Fruit fly (Drosophila melanogaster) whole organism, embryonic: Measurements from ENCODE around the gene AANATL7.

ENCODE experiments used
- Blimp-1 ChIP-seq: fragments of 200-800 bp; sonication (Bioruptor generic); optimal IDR thresholded peaks from 3 replicates; lab custom pipeline; 2018; ENCODE audit warnings: missing biosample characterization, missing genetic modification characterization, mild to moderate bottlenecking, moderate library complexity, missing genetic modification reagents
- C15 ChIP-seq: fragments of 200-800 bp; sonication (Bioruptor generic); IDR thresholded peaks from 3 replicates; pipeline ENCODE4 v1.3.6; 2022; ENCODE audit warnings: missing biosample characterization, missing genetic modification characterization
- CG10462 ChIP-seq: fragments of 200-800 bp; sonication (Bioruptor generic); optimal IDR thresholded peaks from 2 replicates; lab custom pipeline; 2016; ENCODE audit warnings: missing biosample characterization, missing genetic modification characterization
- CG12236 ChIP-seq: fragments of 200-800 bp; sonication (Bioruptor generic); optimal IDR thresholded peaks from 2 replicates; lab custom pipeline; 2016; ENCODE audit warnings: missing biosample characterization, missing genetic modification characterization
- CG12391 ChIP-seq: fragments of 200-800 bp; sonication (Bioruptor generic); optimal IDR thresholded peaks from 3 replicates; lab custom pipeline; 2018; ENCODE audit warnings: missing biosample characterization, mild to moderate bottlenecking, missing genetic modification characterization, moderate library complexity
- CG12744 ChIP-seq: fragments of 200-800 bp; sonication (Bioruptor generic); optimal IDR thresholded peaks from 2 replicates; lab custom pipeline; 2016; ENCODE audit warnings: missing biosample characterization, missing genetic modification characterization
- CG12942 ChIP-seq: fragments of 200-800 bp; sonication (Bioruptor generic); optimal IDR thresholded peaks from 3 replicates; lab custom pipeline; 2016; ENCODE audit warnings: missing biosample characterization, missing genetic modification characterization
- CG13624 ChIP-seq: fragments of 200-800 bp; sonication (Bioruptor generic); optimal IDR thresholded peaks from 2 replicates; lab custom pipeline; 2016; ENCODE audit warnings: missing biosample characterization, missing genetic modification characterization
- CG14860 ChIP-seq: fragments of 200-800 bp; sonication (Bioruptor generic); IDR thresholded peaks from 3 replicates; pipeline ENCODE4 v1.3.6; 2022; ENCODE audit warnings: missing biosample characterization, missing genetic modification characterization; ENCODE audit not compliant: partially characterized antibody
- CG15601 ChIP-seq: fragments of 200-800 bp; sonication (Bioruptor generic); optimal IDR thresholded peaks from 3 replicates; lab custom pipeline; 2019; ENCODE audit warnings: missing biosample characterization, mild to moderate bottlenecking, missing genetic modification characterization, moderate library complexity
- CG17186 ChIP-seq: fragments of 200-800 bp; sonication (Bioruptor generic); optimal IDR thresholded peaks from 3 replicates; lab custom pipeline; 2017; ENCODE audit warnings: missing biosample characterization, missing genetic modification reagents, missing genetic modification characterization
- CG2889 ChIP-seq: fragments of 200-800 bp; sonication (Bioruptor generic); IDR thresholded peaks from 3 replicates; pipeline ENCODE4 v1.3.6; 2022; ENCODE audit warnings: missing biosample characterization, missing genetic modification characterization
- CG31441 ChIP-seq: fragments of 200-800 bp; sonication (Bioruptor generic); IDR thresholded peaks from 2 replicates; pipeline ENCODE4 v1.3.6; 2022; ENCODE audit warnings: missing biosample characterization, missing genetic modification characterization
- CG34224 ChIP-seq: fragments of 200-800 bp; sonication (Bioruptor generic); IDR thresholded peaks from 3 replicates; pipeline ENCODE4 v1.3.6; 2022; ENCODE audit warnings: missing biosample characterization, missing genetic modification characterization; ENCODE audit not compliant: partially characterized antibody
- CG4328 ChIP-seq: fragments of 200-800 bp; sonication (Bioruptor generic); optimal IDR thresholded peaks from 3 replicates; lab custom pipeline; 2017; ENCODE audit warnings: missing biosample characterization, missing genetic modification reagents, missing genetic modification characterization
- CG4707 ChIP-seq: fragments of 200-800 bp; sonication (Bioruptor generic); optimal IDR thresholded peaks from 2 replicates; lab custom pipeline; 2018; ENCODE audit warnings: missing biosample characterization, mild to moderate bottlenecking, missing genetic modification characterization, moderate library complexity
- CG5180 ChIP-seq: fragments of 200-800 bp; sonication (Bioruptor generic); optimal IDR thresholded peaks from 3 replicates; lab custom pipeline; 2017; ENCODE audit warnings: missing biosample characterization, missing genetic modification characterization, mild to moderate bottlenecking, moderate library complexity, missing genetic modification reagents
- CG8089 ChIP-seq: fragments of 200-800 bp; sonication (Bioruptor generic); optimal IDR thresholded peaks from 3 replicates; lab custom pipeline; 2016; ENCODE audit warnings: missing biosample characterization, missing genetic modification characterization
- CHES-1-like ChIP-seq: fragments of 200-800 bp; sonication (Bioruptor generic); optimal IDR thresholded peaks from 2 replicates; lab custom pipeline; 2016; ENCODE audit warnings: missing biosample characterization, missing genetic modification characterization
- Dfd ChIP-seq, 2 experiments: fragments of >200 bp; optimal IDR thresholded peaks; 2 replicates each; lab custom pipeline; 2017; ENCODE audit warnings: missing biosample characterization in 2 of 2, missing genetic modification characterization in 2 of 2
- Doc3 ChIP-seq: fragments of 200-800 bp; sonication (Bioruptor generic); IDR thresholded peaks from 3 replicates; pipeline ENCODE4 v1.3.6; 2022; ENCODE audit warnings: missing biosample characterization, missing genetic modification characterization; ENCODE audit not compliant: partially characterized antibody
- Fer3 ChIP-seq: fragments of 200-800 bp; sonication (Bioruptor generic); optimal IDR thresholded peaks from 2 replicates; lab custom pipeline; 2018; ENCODE audit warnings: missing biosample characterization, mild to moderate bottlenecking, missing genetic modification characterization, moderate library complexity
- HmgD ChIP-seq: fragments of 200-800 bp; sonication (Bioruptor generic); optimal IDR thresholded peaks from 3 replicates; lab custom pipeline; 2016; ENCODE audit warnings: missing biosample characterization, missing genetic modification characterization
- Jarid2 ChIP-seq: fragments of 200-800 bp; sonication (Bioruptor generic); optimal IDR thresholded peaks from 3 replicates; lab custom pipeline; 2017; ENCODE audit warnings: mild to moderate bottlenecking, missing biosample characterization, missing genetic modification reagents, missing genetic modification characterization
- Pdp1 ChIP-seq, 2 experiments: fragments of 200-800 bp; sonication (Bioruptor generic); optimal IDR thresholded peaks; 3 replicates each; lab custom pipeline; 2016; ENCODE audit warnings: missing biosample characterization in 2 of 2, missing genetic modification characterization in 2 of 2, mild to moderate bottlenecking in 1 of 2, moderate library complexity in 1 of 2
- Sox100B ChIP-seq: fragments of 200-800 bp; sonication (Bioruptor generic); optimal IDR thresholded peaks from 3 replicates; lab custom pipeline; 2018; ENCODE audit warnings: missing biosample characterization, mild to moderate bottlenecking, missing genetic modification characterization
- Sry-δ ChIP-seq: fragments of 200-800 bp; sonication (Bioruptor generic); optimal IDR thresholded peaks from 2 replicates; lab custom pipeline; 2016; ENCODE audit warnings: missing biosample characterization, missing genetic modification characterization
- Xbp1 ChIP-seq: fragments of 200-800 bp; sonication (Bioruptor generic); optimal IDR thresholded peaks from 3 replicates; lab custom pipeline; 2016; ENCODE audit warnings: missing biosample characterization, mild to moderate bottlenecking, missing genetic modification characterization
- YL-1 ChIP-seq: fragments of 200-800 bp; sonication (Bioruptor generic); optimal IDR thresholded peaks from 3 replicates; lab custom pipeline; 2017; ENCODE audit warnings: missing biosample characterization, mild to moderate bottlenecking, missing genetic modification characterization
- ara ChIP-seq: fragments of 200-800 bp; sonication (Bioruptor generic); IDR thresholded peaks from 2 replicates; pipeline ENCODE4 v1.3.6; 2022; ENCODE audit warnings: missing biosample characterization, missing genetic modification characterization
- ash1 ChIP-seq: fragments of 200-800 bp; sonication (Bioruptor generic); optimal IDR thresholded peaks from 2 replicates; lab custom pipeline; 2018; ENCODE audit warnings: missing biosample characterization, mild to moderate bottlenecking, missing genetic modification characterization
- chinmo ChIP-seq: fragments of 200-800 bp; sonication (Bioruptor generic); IDR thresholded peaks from 4 replicates; pipeline ENCODE4 v1.3.6; 2022; ENCODE audit warnings: missing biosample characterization, missing genetic modification characterization; ENCODE audit not compliant: partially characterized antibody
- dimm ChIP-seq: fragments of 200-800 bp; sonication (Bioruptor generic); IDR thresholded peaks from 2 replicates; pipeline ENCODE4 v1.3.6; 2022; ENCODE audit warnings: missing biosample characterization, missing genetic modification characterization
- dpn ChIP-seq, 2 experiments: fragments of 200-800 bp; sonication (Bioruptor generic); optimal IDR thresholded peaks; 3 replicates each; lab custom pipeline; 2016; ENCODE audit warnings: missing biosample characterization in 2 of 2, missing genetic modification characterization in 2 of 2
- eve ChIP-seq, 2 experiments: fragments of >200 bp; optimal IDR thresholded peaks; 2 replicates each; lab custom pipeline; 2017; ENCODE audit warnings: missing biosample characterization in 2 of 2, missing genetic modification characterization in 2 of 2
- exex ChIP-seq: fragments of 200-800 bp; sonication (Bioruptor generic); optimal IDR thresholded peaks from 4 replicates; lab custom pipeline; 2018; ENCODE audit warnings: missing biosample characterization, mild to moderate bottlenecking, missing genetic modification characterization, moderate library complexity
- ftz-f1 ChIP-seq: fragments of 200-800 bp; sonication (Bioruptor generic); optimal IDR thresholded peaks from 2 replicates; lab custom pipeline; 2016; ENCODE audit warnings: missing biosample characterization, missing genetic modification characterization
- kay ChIP-seq: fragments of 200-800 bp; sonication (Bioruptor generic); optimal IDR thresholded peaks from 2 replicates; lab custom pipeline; 2016; ENCODE audit warnings: missing biosample characterization, missing genetic modification characterization
- lbe ChIP-seq: fragments of 200-800 bp; sonication (Bioruptor generic); optimal IDR thresholded peaks from 2 replicates; lab custom pipeline; 2016; ENCODE audit warnings: missing biosample characterization, mild to moderate bottlenecking, missing genetic modification characterization
- lmd ChIP-seq: fragments of 200-800 bp; sonication (Bioruptor generic); IDR thresholded peaks from 2 replicates; pipeline ENCODE4 v1.3.6; 2022; ENCODE audit warnings: missing biosample characterization, missing genetic modification characterization
- nau ChIP-seq: fragments of 200-800 bp; sonication (Bioruptor generic); optimal IDR thresholded peaks from 3 replicates; lab custom pipeline; 2017; ENCODE audit warnings: missing biosample characterization, mild to moderate bottlenecking, missing genetic modification characterization, missing genetic modification reagents
- onecut ChIP-seq: fragments of 200-800 bp; sonication (Bioruptor generic); IDR thresholded peaks from 2 replicates; pipeline ENCODE4 v1.3.6; 2022; ENCODE audit warnings: missing biosample characterization, missing genetic modification characterization
- pfk ChIP-seq: fragments of 200-800 bp; sonication (Bioruptor generic); optimal IDR thresholded peaks from 2 replicates; lab custom pipeline; 2018; ENCODE audit warnings: missing biosample characterization, mild to moderate bottlenecking, missing genetic modification characterization, moderate library complexity
- rib ChIP-seq: fragments of 200-800 bp; sonication (Bioruptor generic); IDR thresholded peaks from 2 replicates; pipeline ENCODE4 v1.3.6; 2022; ENCODE audit warnings: missing biosample characterization, missing genetic modification characterization
- sc ChIP-seq, 3 experiments: fragments of >200 bp in 2 of 3; fragments of 200-800 bp in 1 of 3; sonication (Bioruptor generic) in 1 of 3; optimal IDR thresholded peaks; 2 replicates in 2 of 3; 3 replicates in 1 of 3; lab custom pipeline; 2017; ENCODE audit warnings: mild to moderate bottlenecking in 1 of 3, missing biosample characterization in 1 of 3, missing genetic modification characterization in 1 of 3, missing genetic modification reagents in 1 of 3
- sim ChIP-seq: fragments of 200-800 bp; sonication (Bioruptor generic); IDR thresholded peaks from 2 replicates; pipeline ENCODE4 v1.3.6; 2022; ENCODE audit warnings: missing biosample characterization, missing genetic modification characterization
- ssp ChIP-seq: fragments of 200-800 bp; sonication (Bioruptor generic); IDR thresholded peaks from 2 replicates; pipeline ENCODE4 v1.3.6; 2022; ENCODE audit warnings: missing biosample characterization, missing genetic modification characterization

Gene AANATL7

dm6 chrX:2588415-2589411, 8.0 kb downstream of the AANATL7 start, which contains the start of gene egh (continued):
- TF ChIP-seq CG15601 (no peak), onecut (peak; percentile 77), HmgD (GFP tag; lab: Kevin White, UChicago) (peak; percentile 13), CHES-1-like (peak; percentile 14), ara (GFP tag; lab: Robert Waterston, UW) (no peak), Fer3 (tag; lab: Kevin White, UChicago) (no peak), sc (optimal IDR thresholded peaks at IDR 0.05; lab: Kevin White, UChicago) (no peak), sc (GFP tag; optimal IDR thresholded peaks at IDR 0.05; lab: Kevin White, UChicago) (no peak), ssp (GFP tag; lab: Robert Waterston, UW) (0 out of 2 replicates have a peak, but pooled peaks have one; percentile 9), C15 (GFP tag; lab: Robert Waterston, UW) (no peak), CG14860 (no peak), Dfd (GFP tag; optimal IDR thresholded peaks at IDR 0.05; lab: Kevin White, UChicago) (peak in 1 of 2 experiments; percentile 58), CG12744 (GFP tag; lab: Kevin White, UChicago) (no peak), chinmo (GFP tag; lab: Robert Waterston, UW) (0 out of 4 replicates have a peak, but pooled peaks have one; percentile 43), lmd (GFP tag; lab: Robert Waterston, UW) (no peak), CG12942 (GFP tag; lab: Kevin White, UChicago) (no peak), CG13624 (GFP tag; lab: Kevin White, UChicago) (peak; percentile 5), lbe (no peak), CG12391 (tag; lab: Kevin White, UChicago) (no peak), CG4707 (GFP tag; lab: Kevin White, UChicago) (no peak), Sry-δ (GFP tag; lab: Kevin White, UChicago) (peak; percentile 50), Doc3 (GFP tag; lab: Robert Waterston, UW) (no peak), CG8089 (GFP tag; lab: Kevin White, UChicago) (no peak), Blimp-1 (GFP tag; lab: Kevin White, UChicago) (no peak), Xbp1 (no peak), pfk (GFP tag; lab: Kevin White, UChicago) (no peak), CG10462 (GFP tag; lab: Kevin White, UChicago) (no peak), CG31441 (GFP tag; lab: Robert Waterston, UW) (no peak), CG17186 (GFP tag; lab: Kevin White, UChicago) (peak; percentile 65), CG5180 (GFP tag; lab: Kevin White, UChicago) (no peak), rib (GFP tag; lab: Robert Waterston, UW) (no peak), exex (no peak), ftz-f1 (GFP tag; lab: Kevin White, UChicago) (no peak), Pdp1 (GFP tag; optimal IDR thresholded peaks at IDR 0.05; lab: Kevin White, UChicago) (no peak), YL-1 (GFP tag; lab: Kevin White, UChicago) (peak; percentile 53), kay (GFP tag; lab: Kevin White, UChicago) (no peak), CG4328 (GFP tag; lab: Kevin White, UChicago) (no peak), CG34224 (GFP tag; lab: Robert Waterston, UW) (no peak), eve (GFP tag; optimal IDR thresholded peaks at IDR 0.05; lab: Kevin White, UChicago) (no peak), Sox100B (GFP tag; lab: Kevin White, UChicago) (no peak), Jarid2 (GFP tag; lab: Kevin White, UChicago) (peak; percentile 28), sim (GFP tag; lab: Robert Waterston, UW) (no peak), CG12236 (no peak), CG2889 (0 out of 3 replicates have a peak, but pooled peaks have one; percentile 45), dimm (GFP tag; lab: Robert Waterston, UW) (no peak), ash1 (GFP tag; lab: Kevin White, UChicago) (no peak), nau (no peak), dpn (GFP tag; optimal IDR thresholded peaks at IDR 0.05; lab: Kevin White, UChicago) (no peak)
